Worm (Caenorhabditis elegans): Measurements from ENCODE around the gene T28D6.7.

Gene T28D6.7

ce11 chrIII:11343041-11343440 is 3.2 kb downstream of the T28D6.7 start, which contains the start of the genes T28D6.6 and pen-2:
Gene T28D6.6 (minus strand): TSS chrIII:11343108.
Gene pen-2 (plus strand): TSS chrIII:11343322.
- TF ChIP-seq lsy-2 (tag; optimal IDR thresholded peaks at IDR 0.05) (peak in 1 of 2 experiments; percentile 60), hmg-1.1 (GFP tag; IDR thresholded peaks at IDR 0.05) (0 out of 2 replicates have a peak, but pooled peaks have one; percentile 20), madf-5 (GFP tag; IDR thresholded peaks at IDR 0.05) (no peak), ceh-20 (GFP tag; IDR thresholded peaks at IDR 0.05) (no peak), T20F7.1 (GFP tag; optimal IDR thresholded peaks at IDR 0.05) (no peak), tag-97 (GFP tag; IDR thresholded peaks at IDR 0.05) (no peak), lir-3 (tag; optimal IDR thresholded peaks at IDR 0.05) (no peak), rbr-2 (tag; optimal IDR thresholded peaks at IDR 0.05) (no peak), mes-2 (tag; optimal IDR thresholded peaks at IDR 0.05; ENCODE audit: poor library complexity, severe bottlenecking) (peak; percentile 44), ztf-11 (tag; optimal IDR thresholded peaks at IDR 0.05) (no peak), daf-8 (GFP tag; IDR thresholded peaks at IDR 0.05) (no peak), dpl-1 (GFP tag; optimal IDR thresholded peaks at IDR 0.05) (peak; percentile 54), set-16 (GFP tag; IDR thresholded peaks at IDR 0.05) (no peak), dmd-8 (GFP tag; IDR thresholded peaks at IDR 0.05) (no peak), lim-7 (GFP tag; IDR thresholded peaks at IDR 0.05) (no peak)

ce11 chrIII:11341466-11341865 is 4.8 kb downstream of the T28D6.7 start:
- TF ChIP-seq unc-62 (GFP tag; optimal IDR thresholded peaks at IDR 0.05 in 1 of 2) (peak in 1 of 2 experiments; percentile 95), unc-62 (tag; optimal IDR thresholded peaks at IDR 0.05) (no peak), nhr-11 (tag; optimal IDR thresholded peaks at IDR 0.05) (no peak)

- TF ChIP-seq nhr-102 (tag; optimal IDR thresholded peaks at IDR 0.05) (no peak), nhr-42 (GFP tag; IDR thresholded peaks at IDR 0.05) (no peak), vab-7 (GFP tag; IDR thresholded peaks at IDR 0.05) (no peak), T26A8.4 (GFP tag; IDR thresholded peaks at IDR 0.05) (no peak), unc-39 (tag; optimal IDR thresholded peaks at IDR 0.05) (no peak), skn-1 (tag; optimal IDR thresholded peaks at IDR 0.05) (no peak), ceh-44 (GFP tag; IDR thresholded peaks at IDR 0.05) (no peak), ceh-32 (tag; optimal IDR thresholded peaks at IDR 0.05; ENCODE audit: poor library complexity) (no peak)
Observed at ce11 chrIII:11337627-11338026, 8.7 kb downstream of the T28D6.7 start.

DNA sequence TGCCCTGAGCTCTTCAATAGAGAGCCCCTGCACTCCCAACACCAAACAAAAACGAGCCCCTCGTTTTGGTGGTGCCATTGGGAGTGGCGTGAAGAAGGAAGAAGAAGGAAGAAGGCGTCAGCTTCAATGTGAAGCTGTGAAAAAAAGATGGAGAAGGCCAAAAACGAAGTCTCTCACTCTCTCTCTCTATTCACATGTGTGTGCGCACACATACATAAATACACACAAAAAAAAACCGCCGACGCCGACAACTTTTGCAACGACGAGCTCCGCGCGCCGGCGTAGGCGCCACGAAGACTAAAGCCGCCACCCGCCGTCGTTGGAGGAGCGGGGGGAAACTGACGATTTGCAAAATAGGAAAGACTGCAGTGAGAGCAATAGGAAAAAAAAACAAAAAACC is 10.2 kb downstream of the T28D6.7 start:
- peak; percentile 45; the same call in 1 of the 2 replicates for TF ChIP-seq hmg-1.1 (GFP tag; IDR thresholded peaks at IDR 0.05)
- 0 out of 2 replicates have a peak, but pooled peaks have one; percentile 37 for TF ChIP-seq ceh-20 (GFP tag; IDR thresholded peaks at IDR 0.05)
- peak; percentile 28 for TF ChIP-seq rbr-2 (tag; optimal IDR thresholded peaks at IDR 0.05)
- TF ChIP-seq mdl-1 (tag; optimal IDR thresholded peaks at IDR 0.05), result peak in 1 of 2 experiments; percentile 22
- TF ChIP-seq set-16 (GFP tag; IDR thresholded peaks at IDR 0.05), result peak; percentile 53
- peak in 1 of 2 experiments; percentile 43 for TF ChIP-seq lsy-2 (tag; optimal IDR thresholded peaks at IDR 0.05)
- TF ChIP-seq daf-12 (tag; optimal IDR thresholded peaks at IDR 0.05), result no peak
- no peak for TF ChIP-seq ceh-44 (GFP tag; IDR thresholded peaks at IDR 0.05)
- peak; percentile 6 for TF ChIP-seq fkh-10 (GFP tag; optimal IDR thresholded peaks at IDR 0.05)
- TF ChIP-seq mxl-3 (GFP tag; optimal IDR thresholded peaks at IDR 0.05), result no peak

DNA sequence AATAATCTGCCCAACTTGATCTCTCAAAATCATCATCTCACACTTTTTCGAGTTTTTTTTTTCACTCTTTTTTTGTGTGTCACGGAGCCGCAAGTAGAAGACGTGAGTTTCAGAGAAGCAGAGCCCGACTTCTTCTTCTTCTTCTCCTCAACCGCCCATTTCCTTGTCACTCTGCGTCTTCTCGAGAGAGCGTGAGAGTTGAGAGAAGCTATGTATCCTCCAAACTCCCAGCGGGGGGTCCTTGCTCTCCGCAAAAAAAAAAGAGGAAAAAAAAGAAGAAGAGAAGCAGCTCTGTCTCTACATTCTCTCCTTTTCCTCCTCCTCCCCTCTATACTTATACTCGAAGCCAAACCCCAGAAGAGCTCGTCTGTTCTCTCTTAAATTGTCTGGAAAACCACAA is 11.9 kb downstream of the T28D6.7 start:
- TF ChIP-seq aha-1 (tag), result peak; percentile 49
- peak; percentile 53 for TF ChIP-seq mep-1 (tag; optimal IDR thresholded peaks at IDR 0.05)
- no peak for TF ChIP-seq F49E8.2 (tag; optimal IDR thresholded peaks at IDR 0.05; ENCODE audit: borderline replicate concordance)
- no peak for TF ChIP-seq R02D3.7 (tag; optimal IDR thresholded peaks at IDR 0.05)
- no peak for TF ChIP-seq nhr-11 (tag; optimal IDR thresholded peaks at IDR 0.05)
- peak; percentile 32 for TF ChIP-seq hlh-30 (tag; optimal IDR thresholded peaks at IDR 0.05; ENCODE audit: insufficient read depth)
- peak; percentile 30; the same call in 1 of the 2 replicates for TF ChIP-seq hmg-1.1 (GFP tag; IDR thresholded peaks at IDR 0.05)
- TF ChIP-seq dmd-6 (GFP tag; IDR thresholded peaks at IDR 0.05), result no peak
- no peak for TF ChIP-seq unc-130 (GFP tag; optimal IDR thresholded peaks at IDR 0.05)
- TF ChIP-seq ceh-44 (GFP tag; IDR thresholded peaks at IDR 0.05), result no peak
- TF ChIP-seq fkh-10 (GFP tag; optimal IDR thresholded peaks at IDR 0.05), result peak; percentile 53
- TF ChIP-seq madf-9 (GFP tag; conservative IDR thresholded peaks at IDR 0.05), result no peak
- peak; percentile 65 for TF ChIP-seq set-16 (GFP tag; IDR thresholded peaks at IDR 0.05)
- TF ChIP-seq lsy-2 (tag; optimal IDR thresholded peaks at IDR 0.05), result peak in 1 of 2 experiments; percentile 26
- TF ChIP-seq mes-2 (tag; optimal IDR thresholded peaks at IDR 0.05; ENCODE audit: poor library complexity, severe bottlenecking), result peak; percentile 15
- TF ChIP-seq fos-1 (tag; optimal IDR thresholded peaks at IDR 0.05), result no peak
- TF ChIP-seq hif-1 (tag; optimal IDR thresholded peaks at IDR 0.05), result peak in 1 of 2 experiments; percentile 11
- TF ChIP-seq pha-4 (GFP tag; IDR thresholded peaks at IDR 0.05), result peak; percentile 16; the same call in 1 of the 2 replicates
- no peak for TF ChIP-seq pha-4 (tag; optimal IDR thresholded peaks at IDR 0.05)
- no peak for TF ChIP-seq Y5F2A.4 (GFP tag; optimal IDR thresholded peaks at IDR 0.05)
